Worm (Caenorhabditis elegans): ENCODE measurements around the gene F35H10.10.
"Not testable (repeated sequence)": the region's sequence is repeated elsewhere in the genome, so short reads cannot be mapped to it uniquely, and the experiment has no call there.

The F35H10.10 gene

DNA sequence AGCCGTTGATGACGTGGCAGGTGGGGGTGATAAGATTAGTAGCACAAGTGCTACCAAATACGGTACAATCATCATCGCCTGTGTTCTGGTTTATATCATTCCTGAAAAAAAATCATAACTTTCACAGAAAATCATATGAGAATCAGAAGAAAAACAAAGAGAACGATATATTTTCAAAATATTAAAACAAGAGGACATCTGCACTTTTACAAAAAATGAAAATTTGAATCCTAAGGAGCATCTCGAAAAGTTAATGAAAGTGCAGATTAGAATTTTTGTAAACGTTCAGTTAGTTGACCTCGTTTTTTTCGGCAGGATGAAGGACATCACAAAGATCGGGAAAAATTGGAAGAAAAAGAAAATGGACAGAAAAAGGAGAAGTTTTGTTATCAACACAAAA lies at the start of gene F35H10.10:
Gene F35H10.10 (minus strand): TSS at position 101 of the 400 bp plus-strand sequence.
- TF ChIP-seq ztf-23 (GFP tag; IDR thresholded peaks at IDR 0.05) (no peak), med-1 (GFP tag; optimal IDR thresholded peaks at IDR 0.05; ENCODE audit: insufficient read depth) (no peak), klf-2 (GFP tag; conservative IDR thresholded peaks at IDR 0.05) (no peak), cog-1 (tag; optimal IDR thresholded peaks at IDR 0.05) (no peak), tab-1 (GFP tag; IDR thresholded peaks at IDR 0.05) (no peak)

DNA sequence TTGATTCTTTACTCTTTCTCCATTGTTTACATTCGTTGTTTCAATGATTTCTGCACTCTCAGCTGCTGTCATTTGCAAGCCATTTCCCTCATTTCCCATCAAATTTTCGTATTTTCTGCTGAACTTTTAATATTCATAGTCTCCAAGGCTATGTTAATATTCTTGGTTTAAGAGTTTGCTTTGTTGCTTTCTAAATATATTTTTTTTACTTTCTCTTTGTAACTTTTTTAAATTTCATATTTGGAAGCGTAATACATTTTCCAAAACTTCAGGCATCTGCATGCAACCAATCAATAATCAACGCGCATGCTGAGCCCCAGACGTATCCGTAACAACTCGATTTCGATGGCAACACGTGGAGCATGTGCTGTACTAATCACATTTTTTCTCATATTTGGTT lies 48.1 kb upstream of the F35H10.10 start, which contains the start of gene sqv-1:
Gene sqv-1 (plus strand): TSS at position 301 of the 400 bp plus-strand sequence.
- TF ChIP-seq cog-1 (tag; optimal IDR thresholded peaks at IDR 0.05), result no peak
- TF ChIP-seq med-1 (GFP tag; optimal IDR thresholded peaks at IDR 0.05; ENCODE audit: insufficient read depth), result no peak
- TF ChIP-seq ref-1 (GFP tag; conservative IDR thresholded peaks at IDR 0.05), result no peak
- TF ChIP-seq tab-1 (GFP tag; IDR thresholded peaks at IDR 0.05), result no peak
- no peak for TF ChIP-seq klf-2 (GFP tag; conservative IDR thresholded peaks at IDR 0.05)
- TF ChIP-seq ztf-23 (GFP tag; IDR thresholded peaks at IDR 0.05), result no peak
- TF ChIP-seq ztf-29 (GFP tag; IDR thresholded peaks at IDR 0.05), result no peak
- TF ChIP-seq T22C8.4 (GFP tag; IDR thresholded peaks at IDR 0.05), result no peak
- TF ChIP-seq flt-1 (GFP tag; IDR thresholded peaks at IDR 0.05), result no peak

DNA sequence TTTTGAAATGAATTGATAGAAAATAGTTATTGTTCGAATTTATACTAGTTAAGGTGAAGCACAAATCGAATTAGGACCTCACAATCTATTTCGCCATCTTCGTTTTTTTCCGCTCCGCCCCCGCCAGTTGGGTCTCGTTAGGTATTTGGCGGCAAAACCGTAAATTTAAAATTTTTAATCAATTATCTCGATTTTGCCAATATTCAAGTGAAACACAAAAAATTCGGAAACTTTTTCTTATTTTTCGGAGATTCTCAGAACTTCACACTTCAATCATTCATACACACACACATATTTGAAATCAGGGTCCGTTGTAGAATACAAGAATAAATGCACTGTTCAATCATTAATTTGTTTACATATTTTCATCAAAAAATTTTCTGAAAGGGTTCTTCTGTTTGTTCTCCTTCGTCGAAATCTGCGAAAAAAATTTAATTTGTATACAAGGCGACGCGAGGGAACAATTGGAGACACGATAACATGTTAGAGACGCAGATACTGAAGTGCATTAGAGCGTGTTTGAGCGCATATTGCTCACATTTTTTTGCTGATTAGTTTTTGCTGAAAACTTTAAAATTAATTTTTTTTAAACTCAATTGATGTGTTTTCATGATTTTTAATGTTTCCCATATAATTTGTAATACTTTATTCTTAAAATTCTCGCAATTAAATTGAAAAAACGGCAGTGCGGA lies 47.1 kb upstream of the F35H10.10 start, which contains the start of gene D2096.5:
Gene D2096.5 (minus strand): TSS at position 51 of the 692 bp plus-strand sequence.
- TF ChIP-seq med-1 (GFP tag; optimal IDR thresholded peaks at IDR 0.05; ENCODE audit: insufficient read depth) (no peak), flt-1 (GFP tag; IDR thresholded peaks at IDR 0.05) (no peak), T22C8.4 (GFP tag; IDR thresholded peaks at IDR 0.05) (no peak), ztf-29 (GFP tag; IDR thresholded peaks at IDR 0.05) (no peak), ref-1 (GFP tag; conservative IDR thresholded peaks at IDR 0.05) (no peak), klf-2 (GFP tag; conservative IDR thresholded peaks at IDR 0.05) (no peak), cog-1 (tag; optimal IDR thresholded peaks at IDR 0.05) (no peak), ztf-23 (GFP tag; IDR thresholded peaks at IDR 0.05) (no peak), tab-1 (GFP tag; IDR thresholded peaks at IDR 0.05) (no peak)

DNA sequence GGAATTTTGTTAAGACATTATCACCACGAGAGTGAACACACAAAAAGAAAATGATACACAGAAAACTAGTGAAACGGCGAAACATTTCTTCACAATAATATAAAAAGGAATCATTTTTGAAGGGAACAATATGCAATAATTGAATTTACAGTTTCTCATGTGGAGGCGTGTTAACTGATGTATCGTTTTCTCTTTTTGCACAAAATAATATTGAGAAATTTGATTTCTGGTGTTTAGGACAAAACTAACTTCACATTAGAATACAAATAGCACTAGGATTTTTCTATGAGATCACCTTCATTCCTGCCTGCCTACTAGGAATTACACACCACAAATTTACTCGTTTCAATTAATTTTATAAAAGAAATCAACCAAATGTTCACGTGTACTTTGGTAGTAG lies 45.7 kb upstream of the F35H10.10 start, which contains the start of gene D2096.13:
Gene D2096.13 (minus strand): TSS at position 101 of the 400 bp plus-strand sequence.
- TF ChIP-seq klf-2 (GFP tag; conservative IDR thresholded peaks at IDR 0.05) (no peak), flt-1 (GFP tag; IDR thresholded peaks at IDR 0.05) (no peak), tab-1 (GFP tag; IDR thresholded peaks at IDR 0.05) (no peak), ztf-23 (GFP tag; IDR thresholded peaks at IDR 0.05) (no peak), med-1 (GFP tag; optimal IDR thresholded peaks at IDR 0.05; ENCODE audit: insufficient read depth) (no peak), T22C8.4 (GFP tag; IDR thresholded peaks at IDR 0.05) (no peak), cog-1 (tag; optimal IDR thresholded peaks at IDR 0.05) (no peak), ztf-29 (GFP tag; IDR thresholded peaks at IDR 0.05) (no peak), ref-1 (GFP tag; conservative IDR thresholded peaks at IDR 0.05) (no peak)

DNA sequence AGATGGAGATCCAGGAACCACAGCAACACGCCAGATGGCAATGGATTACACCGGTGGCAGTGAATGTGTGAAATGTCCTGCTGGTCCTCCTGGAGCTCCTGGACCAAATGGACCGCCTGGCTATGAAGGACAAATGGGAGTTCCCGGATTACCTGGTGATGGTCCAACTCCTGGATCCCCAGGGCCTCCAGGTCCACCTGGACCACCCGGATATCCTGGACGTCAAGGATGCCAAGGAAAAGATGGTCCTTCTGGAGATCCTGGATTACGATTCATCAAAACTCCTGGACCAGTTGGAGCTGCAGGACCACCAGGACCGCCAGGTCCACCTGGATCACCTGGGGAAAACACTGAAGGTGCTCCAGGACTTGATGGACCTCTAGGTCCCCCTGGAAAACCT lies 44.6 kb upstream of the F35H10.10 start:
- TF ChIP-seq cog-1 (tag; optimal IDR thresholded peaks at IDR 0.05) (no peak), tab-1 (GFP tag; IDR thresholded peaks at IDR 0.05) (no peak), ztf-29 (GFP tag; IDR thresholded peaks at IDR 0.05) (no peak), ztf-23 (GFP tag; IDR thresholded peaks at IDR 0.05) (no peak), flt-1 (GFP tag; IDR thresholded peaks at IDR 0.05) (no peak), klf-2 (GFP tag; conservative IDR thresholded peaks at IDR 0.05) (no peak), ref-1 (GFP tag; conservative IDR thresholded peaks at IDR 0.05) (no peak), med-1 (GFP tag; optimal IDR thresholded peaks at IDR 0.05; ENCODE audit: insufficient read depth) (no peak), T22C8.4 (GFP tag; IDR thresholded peaks at IDR 0.05) (no peak)

DNA sequence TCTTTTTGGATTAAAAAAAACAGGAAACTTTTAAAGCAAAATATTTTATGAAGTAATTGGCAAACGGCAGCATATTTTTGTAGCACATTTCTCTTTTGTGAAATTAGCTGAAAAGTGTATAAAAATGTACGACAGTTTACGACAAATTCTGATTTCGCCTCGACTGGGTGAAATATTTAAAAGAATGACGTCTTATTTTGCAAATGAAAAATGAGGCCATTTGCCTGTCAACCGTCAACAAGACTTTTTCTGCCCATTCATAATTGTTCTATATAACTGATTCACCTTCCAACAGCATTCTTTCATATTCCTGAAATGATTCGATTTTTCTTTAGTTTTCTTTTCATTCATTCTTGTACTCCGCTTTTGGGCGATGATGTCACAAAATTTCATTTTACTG lies 42.8 kb upstream of the F35H10.10 start, which contains the start of the genes F17E9.2 and col-116:
Gene F17E9.2 (plus strand): TSS at position 301 of the 400 bp plus-strand sequence.
Gene col-116 (plus strand): TSS at position 315 of the 400 bp plus-strand sequence.
- TF ChIP-seq flt-1 (GFP tag; IDR thresholded peaks at IDR 0.05) (no peak), ztf-23 (GFP tag; IDR thresholded peaks at IDR 0.05) (no peak), cog-1 (tag; optimal IDR thresholded peaks at IDR 0.05) (no peak), ztf-29 (GFP tag; IDR thresholded peaks at IDR 0.05) (no peak), ref-1 (GFP tag; conservative IDR thresholded peaks at IDR 0.05) (no peak), klf-2 (GFP tag; conservative IDR thresholded peaks at IDR 0.05) (no peak), tab-1 (GFP tag; IDR thresholded peaks at IDR 0.05) (no peak), T22C8.4 (GFP tag; IDR thresholded peaks at IDR 0.05) (no peak), med-1 (GFP tag; optimal IDR thresholded peaks at IDR 0.05; ENCODE audit: insufficient read depth) (no peak)

DNA sequence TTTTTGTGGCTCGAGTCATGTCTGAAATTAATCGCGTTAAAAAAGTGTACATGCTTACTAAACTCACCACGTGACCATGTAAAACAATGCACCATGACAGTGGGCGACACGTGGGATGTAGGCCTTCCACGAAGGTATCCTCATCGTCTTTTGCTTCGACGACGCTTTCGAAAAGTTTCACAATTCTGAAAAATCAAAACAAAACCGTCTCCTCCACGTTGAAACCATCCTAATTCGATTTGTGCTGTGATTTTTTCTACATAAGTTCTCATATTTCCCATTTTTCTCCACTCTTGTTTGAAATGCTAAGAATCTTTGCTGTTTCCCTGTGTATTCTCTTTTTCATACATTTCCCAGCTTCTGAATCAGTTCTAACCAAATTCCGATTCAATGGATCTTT lies 41.8 kb upstream of the F35H10.10 start, which contains the start of gene F17E9.3:
Gene F17E9.3 (plus strand): TSS at position 301 of the 400 bp plus-strand sequence.
- TF ChIP-seq ztf-23 (GFP tag; IDR thresholded peaks at IDR 0.05), result no peak

DNA sequence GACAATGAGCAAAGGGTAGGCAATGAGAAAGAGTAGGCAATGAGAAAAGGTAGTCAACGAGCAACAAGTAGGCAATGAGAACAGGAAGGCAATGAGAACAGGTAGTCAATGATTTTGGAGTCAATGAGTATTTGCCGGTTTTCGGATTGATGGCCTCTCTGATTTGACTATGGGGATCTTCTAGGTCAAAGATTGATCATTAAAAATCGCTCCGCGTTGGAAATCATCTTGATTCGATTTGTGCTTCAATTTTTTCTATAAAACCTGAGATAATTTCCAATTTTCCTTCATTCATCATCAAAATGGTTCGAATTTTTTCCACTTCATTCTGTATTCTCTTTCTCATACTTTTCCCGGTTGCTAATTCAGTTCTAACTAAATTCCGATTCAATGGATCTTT lies 39.3 kb upstream of the F35H10.10 start, which contains the start of gene F17E9.16:
Gene F17E9.16 (plus strand): TSS at position 301 of the 400 bp plus-strand sequence.
- TF ChIP-seq med-1 (GFP tag; optimal IDR thresholded peaks at IDR 0.05; ENCODE audit: insufficient read depth); ztf-29 (GFP tag; IDR thresholded peaks at IDR 0.05); T22C8.4 (GFP tag; IDR thresholded peaks at IDR 0.05): not testable (repeated sequence)

DNA sequence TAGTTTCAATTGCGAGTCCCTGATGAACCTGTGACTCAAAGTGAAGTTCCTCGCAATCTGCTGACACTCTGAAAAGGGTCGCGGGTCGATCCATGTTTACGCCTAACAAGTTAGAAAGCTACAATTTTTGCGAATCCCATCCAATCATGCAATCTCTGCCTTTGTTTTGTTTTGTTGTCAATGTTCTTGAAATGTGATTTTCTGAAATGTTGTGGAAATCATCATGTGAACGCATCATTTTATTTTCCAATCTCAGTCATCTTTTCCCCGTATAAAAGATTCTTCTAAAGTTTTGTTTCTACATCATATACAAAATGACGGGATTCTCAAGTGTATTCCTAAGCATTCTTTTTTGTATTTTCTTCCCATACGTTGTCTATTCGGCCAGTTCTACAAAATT lies 35.3 kb upstream of the F35H10.10 start, which contains the start of gene F17E9.4:
Gene F17E9.4 (plus strand): TSS at position 301 of the 400 bp plus-strand sequence.
- TF ChIP-seq ztf-29 (GFP tag; IDR thresholded peaks at IDR 0.05) (no peak), ztf-23 (GFP tag; IDR thresholded peaks at IDR 0.05) (no peak), med-1 (GFP tag; optimal IDR thresholded peaks at IDR 0.05; ENCODE audit: insufficient read depth) (no peak), T22C8.4 (GFP tag; IDR thresholded peaks at IDR 0.05) (no peak), tab-1 (GFP tag; IDR thresholded peaks at IDR 0.05) (no peak), klf-2 (GFP tag; conservative IDR thresholded peaks at IDR 0.05) (no peak), ref-1 (GFP tag; conservative IDR thresholded peaks at IDR 0.05) (no peak), cog-1 (tag; optimal IDR thresholded peaks at IDR 0.05) (no peak), flt-1 (GFP tag; IDR thresholded peaks at IDR 0.05) (no peak)
